Worm (Caenorhabditis elegans): ENCODE results near the gene C40A11.3.
"Not testable (repeated sequence)": the region's sequence is repeated elsewhere in the genome, so short reads cannot be mapped to it uniquely, and the experiment has no call there.

- not testable (repeated sequence) for TF ChIP-seq egl-27 (tag; optimal IDR thresholded peaks at IDR 0.05); ztf-4 (tag; optimal IDR thresholded peaks at IDR 0.05); unc-62 (GFP tag; optimal IDR thresholded peaks at IDR 0.05)
These were observed 12.8 kb downstream of the C40A11.3 start, which contains the start of gene math-18 for ce11 chrII:2153708-2154107.
